Fruit fly (Drosophila melanogaster) whole organism, embryonic: ENCODE results near the gene hyd.

Source experiments
- Ada2b ChIP-seq: fragments of 200-800 bp; sonication (Bioruptor generic); IDR thresholded peaks from 2 replicates; pipeline ENCODE4 v1.3.6; 2022; ENCODE audit warnings: missing biosample characterization, missing genetic modification characterization
- B-H2 ChIP-seq: fragments of 200-800 bp; sonication (Bioruptor generic); optimal IDR thresholded peaks from 2 replicates; lab custom pipeline; 2018; ENCODE audit warnings: missing biosample characterization, mild to moderate bottlenecking, missing genetic modification characterization
- Bgb ChIP-seq: fragments of 200-800 bp; sonication (Bioruptor generic); IDR thresholded peaks from 2 replicates; pipeline ENCODE4 v1.3.6; 2022; ENCODE audit warnings: missing biosample characterization, missing genetic modification characterization; ENCODE audit not compliant: partially characterized antibody
- CG10209 ChIP-seq: fragments of 200-800 bp; sonication (Bioruptor generic); optimal IDR thresholded peaks from 3 replicates; lab custom pipeline; 2017; ENCODE audit warnings: missing biosample characterization, mild to moderate bottlenecking, missing genetic modification characterization, missing genetic modification reagents
- CG10654 ChIP-seq: fragments of 200-800 bp; sonication (Bioruptor generic); optimal IDR thresholded peaks from 2 replicates; lab custom pipeline; 2016; ENCODE audit warnings: missing biosample characterization, missing genetic modification characterization
- CG11456 ChIP-seq: fragments of 200-800 bp; sonication (Bioruptor generic); IDR thresholded peaks from 3 replicates; pipeline ENCODE4 v1.3.6; 2022; ENCODE audit warnings: missing biosample characterization, missing genetic modification characterization
- CG12155 ChIP-seq: fragments of 200-800 bp; sonication (Bioruptor generic); optimal IDR thresholded peaks from 3 replicates; lab custom pipeline; 2016; ENCODE audit warnings: missing biosample characterization, missing genetic modification characterization
- CG12299 ChIP-seq: fragments of 200-800 bp; sonication (Bioruptor generic); optimal IDR thresholded peaks from 2 replicates; lab custom pipeline; 2018; ENCODE audit warnings: missing biosample characterization, mild to moderate bottlenecking, missing genetic modification characterization
- CG15269 ChIP-seq: fragments of 200-800 bp; sonication (Bioruptor generic); optimal IDR thresholded peaks from 2 replicates; lab custom pipeline; 2018; ENCODE audit warnings: missing biosample characterization, mild to moderate bottlenecking, missing genetic modification characterization, moderate library complexity
- CG1602 ChIP-seq: fragments of 200-800 bp; sonication (Bioruptor generic); optimal IDR thresholded peaks from 3 replicates; lab custom pipeline; 2016; ENCODE audit warnings: missing biosample characterization, missing genetic modification characterization
- CG1603 ChIP-seq: fragments of 200-800 bp; sonication (Bioruptor generic); optimal IDR thresholded peaks from 2 replicates; lab custom pipeline; 2019; ENCODE audit warnings: missing biosample characterization, mild to moderate bottlenecking, missing genetic modification characterization, moderate library complexity
- CG17359 ChIP-seq: fragments of 200-800 bp; sonication (Bioruptor generic); optimal IDR thresholded peaks from 3 replicates; lab custom pipeline; 2018; ENCODE audit warnings: missing biosample characterization, mild to moderate bottlenecking, missing genetic modification characterization, moderate library complexity
- CG2678 ChIP-seq: fragments of 200-800 bp; sonication (Bioruptor generic); optimal IDR thresholded peaks from 3 replicates; lab custom pipeline; 2019; ENCODE audit warnings: missing biosample characterization, mild to moderate bottlenecking, missing genetic modification characterization, moderate library complexity
- CG30020 ChIP-seq: fragments of 200-800 bp; optimal IDR thresholded peaks from 2 replicates; lab custom pipeline; 2019; ENCODE audit warnings: missing biosample characterization, mild to moderate bottlenecking, missing genetic modification characterization, moderate library complexity
- CG32532 ChIP-seq: fragments of 200-800 bp; sonication (Bioruptor generic); IDR thresholded peaks from 2 replicates; pipeline ENCODE4 v1.3.6; 2022; ENCODE audit warnings: missing biosample characterization, missing genetic modification characterization
- CG4617 ChIP-seq: fragments of 200-800 bp; sonication (Bioruptor generic); optimal IDR thresholded peaks from 3 replicates; lab custom pipeline; 2016; ENCODE audit warnings: missing biosample characterization, missing genetic modification characterization, borderline replicate concordance
- CG9215 ChIP-seq: fragments of 200-800 bp; sonication (Bioruptor generic); IDR thresholded peaks from 2 replicates; pipeline ENCODE4 v1.3.6; 2022; ENCODE audit warnings: missing biosample characterization, missing genetic modification characterization
- CG9797 ChIP-seq: fragments of 200-800 bp; sonication (Bioruptor generic); optimal IDR thresholded peaks from 3 replicates; lab custom pipeline; 2018; ENCODE audit warnings: missing biosample characterization, mild to moderate bottlenecking, missing genetic modification characterization
- CG9876 ChIP-seq: fragments of 200-800 bp; sonication (Bioruptor generic); optimal IDR thresholded peaks from 2 replicates; lab custom pipeline; 2016; ENCODE audit warnings: missing biosample characterization, missing genetic modification characterization
- D19B ChIP-seq: fragments of 200-800 bp; sonication (Bioruptor generic); optimal IDR thresholded peaks from 2 replicates; lab custom pipeline; 2017; ENCODE audit warnings: missing biosample characterization, mild to moderate bottlenecking, missing genetic modification characterization
- Dip2 ChIP-seq: fragments of 200-800 bp; sonication (Bioruptor generic); IDR thresholded peaks from 2 replicates; pipeline ENCODE4 v1.3.6; 2022; ENCODE audit warnings: missing biosample characterization, missing genetic modification characterization
- Doc2 ChIP-seq: fragments of 200-800 bp; sonication (Bioruptor generic); IDR thresholded peaks from 2 replicates; pipeline ENCODE4 v1.3.6; 2022; ENCODE audit warnings: missing biosample characterization, missing genetic modification characterization
- Drgx ChIP-seq: fragments of 200-800 bp; sonication (Bioruptor generic); IDR thresholded peaks from 2 replicates; pipeline ENCODE4 v1.3.6; 2022; ENCODE audit warnings: missing biosample characterization, missing genetic modification characterization
- Hand ChIP-seq: fragments of 200-800 bp; sonication (Bioruptor generic); optimal IDR thresholded peaks from 2 replicates; lab custom pipeline; 2017; ENCODE audit warnings: mild to moderate bottlenecking, missing biosample characterization, missing genetic modification reagents, missing genetic modification characterization
- Hr39 ChIP-seq: fragments of >200 bp; optimal IDR thresholded peaks from 2 replicates; lab custom pipeline; 2017
- MBD-R2 ChIP-seq: fragments of 200-800 bp; sonication (Bioruptor generic); IDR thresholded peaks from 2 replicates; pipeline ENCODE4 v1.3.6; 2022; ENCODE audit warnings: missing biosample characterization, missing genetic modification characterization
- NC2α ChIP-seq: fragments of 200-800 bp; sonication (Bioruptor generic); optimal IDR thresholded peaks from 2 replicates; lab custom pipeline; 2016; ENCODE audit warnings: missing biosample characterization, missing genetic modification characterization
- NK7.1 ChIP-seq: fragments of 200-800 bp; sonication (Bioruptor generic); optimal IDR thresholded peaks from 3 replicates; lab custom pipeline; 2016; ENCODE audit warnings: missing biosample characterization, missing genetic modification characterization
- Nf-YB ChIP-seq: fragments of 200-800 bp; sonication (Bioruptor generic); optimal IDR thresholded peaks from 3 replicates; lab custom pipeline; 2019; ENCODE audit warnings: missing biosample characterization, mild to moderate bottlenecking, missing genetic modification characterization, moderate library complexity
- Oaz ChIP-seq: fragments of 200-800 bp; sonication (Bioruptor generic); IDR thresholded peaks from 2 replicates; pipeline ENCODE4 v1.3.6; 2022; ENCODE audit warnings: missing biosample characterization, missing genetic modification characterization
- Sox102F ChIP-seq: fragments of 200-800 bp; sonication (Bioruptor generic); optimal IDR thresholded peaks from 2 replicates; lab custom pipeline; 2018; ENCODE audit warnings: missing biosample characterization, mild to moderate bottlenecking, missing genetic modification characterization, moderate library complexity
- Spps ChIP-seq: fragments of 200-800 bp; sonication (Bioruptor generic); optimal IDR thresholded peaks from 2 replicates; lab custom pipeline; 2018; ENCODE audit warnings: missing biosample characterization, mild to moderate bottlenecking, missing genetic modification characterization
- YL-1 ChIP-seq: fragments of 200-800 bp; sonication (Bioruptor generic); optimal IDR thresholded peaks from 3 replicates; lab custom pipeline; 2017; ENCODE audit warnings: missing biosample characterization, mild to moderate bottlenecking, missing genetic modification characterization
- aop ChIP-seq: fragments of 200-800 bp; sonication (Bioruptor generic); IDR thresholded peaks from 2 replicates; pipeline ENCODE4 v1.3.6; 2022; ENCODE audit warnings: missing biosample characterization, missing genetic modification characterization
- btn ChIP-seq: fragments of 200-800 bp; sonication (Bioruptor generic); optimal IDR thresholded peaks from 2 replicates; lab custom pipeline; 2016; ENCODE audit warnings: missing biosample characterization, missing genetic modification characterization
- chinmo ChIP-seq: fragments of 200-800 bp; sonication (Bioruptor generic); IDR thresholded peaks from 4 replicates; pipeline ENCODE4 v1.3.6; 2022; ENCODE audit warnings: missing biosample characterization, missing genetic modification characterization; ENCODE audit not compliant: partially characterized antibody
- crc ChIP-seq: fragments of 200-800 bp; sonication (Bioruptor generic); optimal IDR thresholded peaks from 2 replicates; lab custom pipeline; 2016; ENCODE audit warnings: missing biosample characterization, missing genetic modification characterization
- disco-r ChIP-seq: fragments of 200-800 bp; sonication (Bioruptor generic); optimal IDR thresholded peaks from 2 replicates; lab custom pipeline; 2016; ENCODE audit warnings: missing biosample characterization, missing genetic modification characterization
- ftz-f1 ChIP-seq: fragments of 200-800 bp; sonication (Bioruptor generic); optimal IDR thresholded peaks from 2 replicates; lab custom pipeline; 2016; ENCODE audit warnings: missing biosample characterization, missing genetic modification characterization
- gcm ChIP-seq: fragments of 200-800 bp; sonication (Bioruptor generic); optimal IDR thresholded peaks from 2 replicates; lab custom pipeline; 2019; ENCODE audit warnings: missing biosample characterization, mild to moderate bottlenecking, missing genetic modification characterization, moderate library complexity
- grau ChIP-seq: fragments of 200-800 bp; optimal IDR thresholded peaks from 3 replicates; lab custom pipeline; 2019; ENCODE audit warnings: missing biosample characterization, mild to moderate bottlenecking, missing genetic modification characterization, moderate library complexity
- grn ChIP-seq: fragments of 200-800 bp; sonication (Bioruptor generic); optimal IDR thresholded peaks from 3 replicates; lab custom pipeline; 2017; ENCODE audit warnings: missing biosample characterization, missing genetic modification characterization
- her ChIP-seq: fragments of 200-800 bp; sonication (Bioruptor generic); optimal IDR thresholded peaks from 2 replicates; lab custom pipeline; 2016; ENCODE audit warnings: missing biosample characterization, missing genetic modification characterization
- maf-S ChIP-seq: fragments of 200-800 bp; sonication (Bioruptor generic); optimal IDR thresholded peaks from 2 replicates; lab custom pipeline; 2016; ENCODE audit warnings: missing biosample characterization, missing genetic modification characterization
- mam ChIP-seq: fragments of 200-800 bp; sonication (Bioruptor generic); optimal IDR thresholded peaks from 3 replicates; lab custom pipeline; 2016; ENCODE audit warnings: missing biosample characterization, missing genetic modification characterization
- nerfin-1 ChIP-seq: fragments of 200-800 bp; sonication (Bioruptor generic); optimal IDR thresholded peaks from 3 replicates; lab custom pipeline; 2019; ENCODE audit warnings: missing biosample characterization, mild to moderate bottlenecking, missing genetic modification characterization, moderate library complexity
- rib ChIP-seq: fragments of 200-800 bp; sonication (Bioruptor generic); IDR thresholded peaks from 2 replicates; pipeline ENCODE4 v1.3.6; 2022; ENCODE audit warnings: missing biosample characterization, missing genetic modification characterization
- sisA ChIP-seq: fragments of 200-800 bp; sonication (Bioruptor generic); IDR thresholded peaks from 2 replicates; pipeline ENCODE4 v1.3.6; 2022; ENCODE audit warnings: missing biosample characterization, missing genetic modification characterization
- ssp ChIP-seq: fragments of 200-800 bp; sonication (Bioruptor generic); IDR thresholded peaks from 2 replicates; pipeline ENCODE4 v1.3.6; 2022; ENCODE audit warnings: missing biosample characterization, missing genetic modification characterization
- tin ChIP-seq: fragments of 200-800 bp; sonication (Bioruptor generic); optimal IDR thresholded peaks from 3 replicates; lab custom pipeline; 2016; ENCODE audit warnings: missing biosample characterization, missing genetic modification characterization
- zen2 ChIP-seq: fragments of 200-800 bp; sonication (Bioruptor generic); IDR thresholded peaks from 3 replicates; pipeline ENCODE4 v1.3.6; 2022; ENCODE audit warnings: missing biosample characterization, missing genetic modification characterization; ENCODE audit not compliant: partially characterized antibody
- zfh1 ChIP-seq: fragments of 200-800 bp; sonication (Bioruptor generic); IDR thresholded peaks from 3 replicates; pipeline ENCODE4 v1.3.6; 2022; ENCODE audit warnings: missing biosample characterization, missing genetic modification characterization

The hyd gene

DNA sequence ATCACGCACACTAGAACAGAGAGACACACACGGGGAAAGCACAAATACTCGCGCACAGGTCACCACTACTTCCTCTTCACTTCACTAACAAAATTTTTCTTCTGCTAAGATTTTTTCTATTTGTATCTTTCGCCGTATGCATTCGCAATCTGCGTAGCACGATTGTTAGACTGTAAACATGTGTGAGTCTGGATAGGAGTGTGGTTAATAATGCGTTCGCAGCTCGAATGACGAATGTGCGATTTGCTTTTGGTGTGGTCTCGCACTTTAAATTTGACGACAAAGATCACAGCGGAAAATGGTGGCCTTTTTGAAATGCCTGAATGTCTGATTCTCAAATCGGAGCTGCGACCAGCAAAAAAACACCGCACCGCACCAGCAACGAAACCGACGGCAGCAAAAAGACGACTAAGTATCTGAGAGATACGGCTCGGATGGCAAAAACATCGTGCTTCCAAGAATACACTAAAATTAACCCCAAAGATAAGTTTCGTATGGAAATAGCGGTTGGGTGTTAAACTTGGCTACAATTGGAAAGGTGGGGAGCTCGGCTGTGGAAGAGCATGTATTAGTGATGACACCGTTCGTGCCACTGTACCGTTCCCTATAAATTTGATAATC is 20.3 kb downstream of the hyd start, which contains the start of gene Unc-115a (continued):
- TF ChIP-seq CG12299 (tag; lab: Kevin White, UChicago) (peak; percentile 52), maf-S (peak; percentile 31), gcm (GFP tag; lab: Kevin White, UChicago) (peak; percentile 42), CG1603 (tag; lab: Kevin White, UChicago) (peak; percentile 92), tin (GFP tag; lab: Kevin White, UChicago) (peak; percentile 45), CG32532 (GFP tag; lab: Robert Waterston, UW) (no peak), MBD-R2 (GFP tag; lab: Robert Waterston, UW) (no peak), CG9215 (GFP tag; lab: Robert Waterston, UW) (no peak), Nf-YB (GFP tag; lab: Kevin White, UChicago) (no peak), Sox102F (GFP tag; lab: Kevin White, UChicago) (no peak), CG10654 (GFP tag; lab: Kevin White, UChicago) (no peak), Oaz (GFP tag; lab: Robert Waterston, UW) (no peak), CG30020 (peak; percentile 34), nerfin-1 (tag; lab: Kevin White, UChicago) (peak; percentile 76), CG9797 (peak; percentile 84), Doc2 (no peak), btn (no peak), ssp (no peak), Drgx (GFP tag; lab: Robert Waterston, UW) (no peak), YL-1 (peak; percentile 75), CG15269 (no peak), CG12155 (GFP tag; lab: Kevin White, UChicago) (peak; percentile 35), CG11456 (GFP tag; lab: Robert Waterston, UW) (no peak), chinmo (GFP tag; lab: Robert Waterston, UW) (no peak), her (GFP tag; lab: Kevin White, UChicago) (peak; percentile 60), zen2 (GFP tag; lab: Robert Waterston, UW) (no peak), NC2α (GFP tag; lab: Kevin White, UChicago) (peak; percentile 43), mam (GFP tag; lab: Kevin White, UChicago) (peak; percentile 37), Dip2 (GFP tag; lab: Robert Waterston, UW) (no peak), CG1602 (no peak), grn (peak; percentile 70), crc (no peak), grau (tag; lab: Kevin White, UChicago) (peak; percentile 50), CG10209 (peak; percentile 4), CG4617 (peak; percentile 34), Hand (GFP tag; lab: Kevin White, UChicago) (peak; percentile 28), CG17359 (peak; percentile 57), Ada2b (GFP tag; lab: Robert Waterston, UW) (no peak), rib (GFP tag; lab: Robert Waterston, UW) (no peak), Hr39 (lab: Kevin White, UChicago) (no peak), disco-r (GFP tag; lab: Kevin White, UChicago) (no peak), zfh1 (GFP tag; lab: Robert Waterston, UW) (no peak), NK7.1 (GFP tag; lab: Kevin White, UChicago) (peak; percentile 10), D19B (GFP tag; lab: Kevin White, UChicago) (no peak), CG2678 (no peak), Bgb (GFP tag; lab: Robert Waterston, UW) (no peak), CG9876 (GFP tag; lab: Kevin White, UChicago) (no peak), sisA (GFP tag; lab: Robert Waterston, UW) (no peak), ftz-f1 (GFP tag; lab: Kevin White, UChicago) (peak; percentile 58), aop (GFP tag; lab: Robert Waterston, UW) (no peak), B-H2 (GFP tag; lab: Kevin White, UChicago) (peak; percentile 78), Spps (tag; lab: Kevin White, UChicago) (no peak)
